Worm (Caenorhabditis elegans) whole organism, young adult: ENCODE results near the gene C06G1.1.

ENCODE experiments used
- B0035.1 ChIP-seq: sonication (generic microtip); optimal IDR thresholded peaks from 2 replicates; lab custom pipeline; 2016; ENCODE audit warnings: missing genetic modification characterization, mild to moderate bottlenecking, missing compliant biosample characterization, missing genotype, missing genetic modification reagents
- B0261.1 ChIP-seq: sonication (generic microtip); optimal IDR thresholded peaks from 2 replicates; lab custom pipeline; 2016; ENCODE audit warnings: mild to moderate bottlenecking, missing genetic modification characterization, moderate library complexity, missing compliant biosample characterization
- F33H1.4 ChIP-seq: fragments of 200-800 bp; sonication (Bioruptor generic); IDR thresholded peaks from 2 replicates; pipeline ENCODE4 v1.3.6; 2022; ENCODE audit warnings: missing genetic modification reagents, missing genetic modification characterization, missing compliant biosample characterization
- F57C9.4 ChIP-seq: sonication (generic microtip); optimal IDR thresholded peaks from 2 replicates; lab custom pipeline; 2017; ENCODE audit warnings: mild to moderate bottlenecking, missing genetic modification characterization, missing compliant biosample characterization
- T07F8.4 ChIP-seq: sonication (generic microtip); optimal IDR thresholded peaks from 2 replicates; lab custom pipeline; 2016; ENCODE audit warnings: mild to moderate bottlenecking, missing genetic modification characterization, moderate library complexity, missing compliant biosample characterization
- Y53G8AR.9 ChIP-seq: fragments of 200-800 bp; sonication (Bioruptor generic); conservative IDR thresholded peaks from 2 replicates; pipeline ENCODE4 v1.3.6; 2022; ENCODE audit warnings: missing genetic modification reagents, missing genetic modification characterization, missing compliant biosample characterization
- Y56A3A.18 ChIP-seq: fragments of 200-800 bp; sonication (Bioruptor generic); IDR thresholded peaks from 2 replicates; pipeline ENCODE4 v1.3.6; 2022; ENCODE audit warnings: missing genetic modification reagents, missing genetic modification characterization, missing compliant biosample characterization
- aptf-3 ChIP-seq: fragments of 200-800 bp; sonication (Bioruptor generic); IDR thresholded peaks from 2 replicates; pipeline ENCODE4 v1.3.6; 2022; ENCODE audit warnings: missing genetic modification characterization, missing compliant biosample characterization
- athp-1 ChIP-seq: sonication (generic microtip); optimal IDR thresholded peaks from 2 replicates; lab custom pipeline; 2017; ENCODE audit warnings: mild to moderate bottlenecking, missing genetic modification characterization, missing compliant biosample characterization
- attf-5 ChIP-seq: fragments of 200-800 bp; sonication (Bioruptor generic); optimal IDR thresholded peaks from 2 replicates; lab custom pipeline; 2018; ENCODE audit warnings: mild to moderate bottlenecking, missing genetic modification characterization, missing compliant biosample characterization
- cebp-1 ChIP-seq, 2 experiments: fragments of 200-800 bp in 1 of 2; sonication (Bioruptor generic) in 1 of 2; sonication (generic microtip) in 1 of 2; IDR thresholded peaks in 1 of 2; optimal IDR thresholded peaks in 1 of 2; 2 replicates each; pipeline versions ENCODE4 v1.3.6 to Lab custom; 2017 to 2022; ENCODE audit warnings: missing compliant biosample characterization in 2 of 2, missing genetic modification characterization in 2 of 2, mild to moderate bottlenecking in 1 of 2, missing genetic modification reagents in 1 of 2, moderate library complexity in 1 of 2
- ceh-100 ChIP-seq: fragments of 200-800 bp; sonication (Bioruptor generic); IDR thresholded peaks from 2 replicates; pipeline ENCODE4 v1.3.6; 2022; ENCODE audit warnings: missing genetic modification reagents, missing genetic modification characterization, missing compliant biosample characterization
- chd-7 ChIP-seq: sonication (generic microtip); optimal IDR thresholded peaks from 2 replicates; lab custom pipeline; 2016; ENCODE audit warnings: mild to moderate bottlenecking, missing genetic modification characterization, moderate library complexity, missing compliant biosample characterization
- die-1 ChIP-seq: sonication (generic microtip); optimal IDR thresholded peaks from 2 replicates; lab custom pipeline; 2016; ENCODE audit warnings: missing genotype, mild to moderate bottlenecking, missing genetic modification characterization, missing compliant biosample characterization
- ekl-4 ChIP-seq: fragments of 200-800 bp; sonication (Bioruptor generic); IDR thresholded peaks from 2 replicates; pipeline ENCODE4 v1.3.6; 2022; ENCODE audit warnings: missing genetic modification reagents, missing genetic modification characterization, missing compliant biosample characterization
- fkh-3 ChIP-seq: sonication (generic microtip); optimal IDR thresholded peaks from 2 replicates; lab custom pipeline; 2016; ENCODE audit warnings: mild to moderate bottlenecking, missing genetic modification characterization, missing compliant biosample characterization
- hlh-26 ChIP-seq: fragments of 200-800 bp; sonication (Bioruptor generic); conservative IDR thresholded peaks from 2 replicates; pipeline ENCODE4 v1.3.6; 2022; ENCODE audit warnings: missing genetic modification reagents, missing genetic modification characterization, missing compliant biosample characterization
- hmg-1.2 ChIP-seq: fragments of 200-800 bp; sonication (Bioruptor generic); IDR thresholded peaks from 2 replicates; pipeline ENCODE4 v1.3.6; 2022; ENCODE audit warnings: missing genetic modification reagents, missing genetic modification characterization, missing compliant biosample characterization
- hrde-1 ChIP-seq: sonication (generic microtip); optimal IDR thresholded peaks from 2 replicates; lab custom pipeline; 2016; ENCODE audit warnings: missing genetic modification characterization, mild to moderate bottlenecking, missing compliant biosample characterization, moderate library complexity, missing genotype, missing genetic modification reagents, borderline replicate concordance
- lin-40 ChIP-seq: sonication (generic microtip); optimal IDR thresholded peaks from 2 replicates; lab custom pipeline; 2016; ENCODE audit warnings: missing genetic modification characterization, mild to moderate bottlenecking, missing compliant biosample characterization, missing genotype, missing genetic modification reagents
- madf-10 ChIP-seq: sonication (generic microtip); optimal IDR thresholded peaks from 2 replicates; lab custom pipeline; 2016; ENCODE audit warnings: mild to moderate bottlenecking, missing genetic modification characterization, missing compliant biosample characterization
- madf-8 ChIP-seq: fragments of 200-800 bp; sonication (Bioruptor generic); conservative IDR thresholded peaks from 2 replicates; pipeline ENCODE4 v1.3.6; 2022; ENCODE audit warnings: missing genetic modification reagents, missing genetic modification characterization, missing compliant biosample characterization
- nhr-27 ChIP-seq: fragments of 200-800 bp; sonication (Bioruptor generic); optimal IDR thresholded peaks from 2 replicates; lab custom pipeline; 2018; ENCODE audit warnings: mild to moderate bottlenecking, missing genetic modification characterization, moderate library complexity, missing compliant biosample characterization
- rpc-1 ChIP-seq, 2 experiments: fragments of 150-350 bp in 1 of 2; sonication (generic microtip) in 1 of 2; optimal IDR thresholded peaks; 2 replicates each; lab custom pipeline; 2014 to 2018; ENCODE audit warnings: missing biosample characterization in 1 of 2, missing genetic modification characterization in 1 of 2, missing genetic modification reagents in 1 of 2, missing genotype in 1 of 2
- sdz-38 ChIP-seq: sonication (generic microtip); optimal IDR thresholded peaks from 2 replicates; lab custom pipeline; 2016; ENCODE audit warnings: missing genotype, missing genetic modification characterization, missing compliant biosample characterization
- snpc-1.3 ChIP-seq: sonication (generic microtip); optimal IDR thresholded peaks from 2 replicates; lab custom pipeline; 2017; ENCODE audit warnings: missing genetic modification characterization, mild to moderate bottlenecking, missing compliant biosample characterization, antibody characterized with exemption, moderate library complexity, missing genotype, missing genetic modification reagents; ENCODE audit not compliant: insufficient read depth
- snpc-4 ChIP-seq, 5 experiments: fragments of 150-350 bp in 1 of 5; sonication (generic microtip) in 4 of 5; optimal IDR thresholded peaks; 2 replicates each; lab custom pipeline; 2014 to 2018; ENCODE audit warnings: missing genetic modification characterization in 5 of 5, missing biosample characterization in 3 of 5, antibody characterized with exemption in 2 of 5, mild to moderate bottlenecking in 2 of 5, missing compliant biosample characterization in 2 of 5, missing genotype in 2 of 5, moderate library complexity in 2 of 5, missing genetic modification reagents in 1 of 5
- tbx-9 ChIP-seq: sonication (generic microtip); optimal IDR thresholded peaks from 2 replicates; lab custom pipeline; 2016; ENCODE audit warnings: borderline replicate concordance, missing genetic modification characterization, inconsistent platforms, missing compliant biosample characterization
- zfh-2 ChIP-seq: fragments of 200-800 bp; sonication (Bioruptor generic); conservative IDR thresholded peaks from 2 replicates; pipeline ENCODE4 v1.3.6; 2022; ENCODE audit warnings: missing genetic modification reagents, missing genetic modification characterization, missing compliant biosample characterization

The C06G1.1 gene

ce11 chrX:16623269-16623668 lies 9.9 kb upstream of the C06G1.1 start:
- TF ChIP-seq nhr-27 (no peak), athp-1 (tag; lab: Kevin White, UChicago) (no peak), chd-7 (tag; lab: Kevin White, UChicago) (no peak)

- TF ChIP-seq lin-40 (no peak), madf-8 (GFP tag; lab: Robert Waterston, UW) (no peak), tbx-9 (tag; lab: Kevin White, UChicago) (no peak), snpc-1.3 (tag; lab: Kevin White, UChicago) (no peak), Y53G8AR.9 (GFP tag; lab: Robert Waterston, UW) (no peak), F33H1.4 (GFP tag; lab: Robert Waterston, UW) (no peak), fkh-3 (tag; lab: Kevin White, UChicago) (no peak), rpc-1 (optimal IDR thresholded peaks at IDR 0.05; lab: Kevin White, UChicago) (no peak), rpc-1 (tag; optimal IDR thresholded peaks at IDR 0.05; lab: Kevin White, UChicago) (no peak), F57C9.4 (no peak), cebp-1 (GFP tag; IDR thresholded peaks at IDR 0.05; lab: Robert Waterston, UW) (no peak), cebp-1 (tag; optimal IDR thresholded peaks at IDR 0.05; lab: Kevin White, UChicago) (no peak), B0261.1 (tag; lab: Kevin White, UChicago) (no peak), sdz-38 (no peak), Y56A3A.18 (GFP tag; lab: Robert Waterston, UW) (no peak)
Observed at ce11 chrX:16625078-16625808, 7.9 kb upstream of the C06G1.1 start.

ce11 chrX:16626817-16627216 lies 6.3 kb upstream of the C06G1.1 start:
- TF ChIP-seq zfh-2 (GFP tag; lab: Robert Waterston, UW) (peak; percentile 58), ekl-4 (GFP tag; lab: Robert Waterston, UW) (no peak)

ce11 chrX:16629168-16629567 lies 4.0 kb upstream of the C06G1.1 start:
- TF ChIP-seq ceh-100 (GFP tag; lab: Robert Waterston, UW) (no peak), snpc-4 (GFP tag; optimal IDR thresholded peaks at IDR 0.05; lab: Kevin White, UChicago) (peak; percentile 28), snpc-4 (tag; optimal IDR thresholded peaks at IDR 0.05; lab: Kevin White, UChicago) (peak in 2 of 4 experiments; percentile 84 to 86), die-1 (tag; lab: Kevin White, UChicago) (no peak), zfh-2 (GFP tag; lab: Robert Waterston, UW) (peak; percentile 58)
- TF ChIP-seq, all 124 proteins: peak for 2

ce11 chrX:16629773-16630172 lies 3.4 kb upstream of the C06G1.1 start:
- no peak for TF ChIP-seq T07F8.4 (tag; lab: Kevin White, UChicago)
- no peak for TF ChIP-seq madf-10 (tag; lab: Kevin White, UChicago)
- TF ChIP-seq aptf-3, result no peak
- TF ChIP-seq snpc-4 (GFP tag; optimal IDR thresholded peaks at IDR 0.05; lab: Kevin White, UChicago), result no peak
- TF ChIP-seq snpc-4 (tag; optimal IDR thresholded peaks at IDR 0.05; lab: Kevin White, UChicago), result no peak
- no peak for TF ChIP-seq attf-5 (GFP tag; lab: Kevin White, UChicago)
- TF ChIP-seq hmg-1.2 (GFP tag; lab: Robert Waterston, UW), result no peak
- TF ChIP-seq die-1 (tag; lab: Kevin White, UChicago), result no peak
- no peak for TF ChIP-seq hrde-1
- TF ChIP-seq hlh-26 (GFP tag; lab: Robert Waterston, UW), result no peak
- no peak for TF ChIP-seq B0035.1 (tag; lab: Kevin White, UChicago)
